Worm (Caenorhabditis elegans): ENCODE results near the gene T04C9.2.
A peak's percentile ranks its signal among the peaks of the same experiment; 100 is the strongest.

T04C9.2 gene

DNA sequence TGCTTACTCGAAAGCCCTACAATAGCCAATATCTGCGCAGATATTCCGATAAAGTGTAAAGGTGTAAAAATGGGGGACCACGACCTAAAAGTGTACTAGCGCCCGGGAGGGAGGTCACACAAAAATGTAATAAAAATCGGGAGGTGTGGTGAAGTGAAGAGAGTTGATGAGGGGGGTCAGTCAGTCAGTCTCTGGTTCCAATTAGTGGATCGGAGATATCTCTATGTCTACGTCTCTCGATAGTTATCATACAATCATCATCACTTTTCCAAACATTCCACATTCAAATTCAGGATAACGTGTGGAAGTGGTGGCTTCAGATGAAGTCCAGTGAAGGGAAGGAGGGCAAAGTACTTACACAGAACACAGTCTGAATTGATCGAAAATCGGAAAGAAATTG is 15.7 kb upstream of the T04C9.2 start:
- peak; percentile 12 for TF ChIP-seq lin-14 (GFP tag; optimal IDR thresholded peaks at IDR 0.05)
- TF ChIP-seq dsc-1 (tag; optimal IDR thresholded peaks at IDR 0.05): peak; percentile 87
- no peak for TF ChIP-seq ces-1 (GFP tag; optimal IDR thresholded peaks at IDR 0.05)
- TF ChIP-seq pag-3 (tag; optimal IDR thresholded peaks at IDR 0.05; ENCODE audit: borderline replicate concordance, insufficient read depth): no peak
- no peak for TF ChIP-seq efl-1 (optimal IDR thresholded peaks at IDR 0.05)
- no peak for TF ChIP-seq efl-1 (GFP tag; optimal IDR thresholded peaks at IDR 0.05 in 1 of 2)
- TF ChIP-seq fkh-4 (tag; optimal IDR thresholded peaks at IDR 0.05; ENCODE audit: borderline replicate concordance): peak; percentile 84
- TF ChIP-seq snpc-4 (tag; optimal IDR thresholded peaks at IDR 0.05): no peak

DNA sequence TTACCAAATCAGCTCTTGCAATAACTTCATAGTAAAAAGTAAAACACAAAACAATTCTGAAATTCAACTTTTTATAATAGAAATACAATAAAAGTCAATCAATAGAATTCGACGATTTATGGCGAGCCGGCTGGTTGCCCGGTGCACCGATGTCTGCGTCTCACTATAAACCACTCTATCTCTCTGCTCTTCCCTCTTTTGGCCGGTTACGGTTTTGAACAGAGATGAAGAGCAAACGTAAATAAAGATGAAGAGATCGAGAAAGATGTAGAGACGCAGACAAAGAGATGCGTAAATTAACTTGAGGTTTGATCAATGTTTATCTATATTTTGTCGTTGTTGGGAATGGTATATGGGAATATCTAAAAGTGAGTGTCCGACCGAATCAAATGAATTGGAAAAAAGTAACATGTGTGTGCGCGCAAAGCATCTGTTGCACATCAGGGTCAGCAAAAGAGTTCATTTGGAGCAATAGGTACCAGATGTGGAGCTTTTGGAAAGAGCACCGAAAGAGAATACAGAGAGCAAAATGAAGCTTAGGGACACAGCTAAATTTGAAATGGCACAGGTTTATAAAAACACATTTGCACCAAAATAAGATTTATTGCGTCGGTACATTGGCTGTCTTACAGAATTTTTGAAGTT is 11.3 kb upstream of the T04C9.2 start:
- no peak for TF ChIP-seq unc-86 (tag; optimal IDR thresholded peaks at IDR 0.05)
- TF ChIP-seq F16B12.6 (tag; optimal IDR thresholded peaks at IDR 0.05): no peak
- no peak for TF ChIP-seq jun-1 (tag; optimal IDR thresholded peaks at IDR 0.05)
- peak; percentile 11 for TF ChIP-seq nhr-71 (tag; optimal IDR thresholded peaks at IDR 0.05)
- peak; percentile 99 for TF ChIP-seq dsc-1 (tag; optimal IDR thresholded peaks at IDR 0.05)
- no peak for TF ChIP-seq vab-15 (tag; optimal IDR thresholded peaks at IDR 0.05)
- TF ChIP-seq lin-14 (GFP tag; optimal IDR thresholded peaks at IDR 0.05): peak; percentile 12
- TF ChIP-seq ceh-8 (GFP tag; optimal IDR thresholded peaks at IDR 0.05): no peak
- peak; percentile 92 for TF ChIP-seq fkh-4 (tag; optimal IDR thresholded peaks at IDR 0.05; ENCODE audit: borderline replicate concordance)
- TF ChIP-seq efl-1 (optimal IDR thresholded peaks at IDR 0.05): no peak
- peak in 1 of 2 experiments; percentile 41 for TF ChIP-seq efl-1 (GFP tag; optimal IDR thresholded peaks at IDR 0.05 in 1 of 2)
- TF ChIP-seq skn-1 (tag; optimal IDR thresholded peaks at IDR 0.05): no peak

DNA sequence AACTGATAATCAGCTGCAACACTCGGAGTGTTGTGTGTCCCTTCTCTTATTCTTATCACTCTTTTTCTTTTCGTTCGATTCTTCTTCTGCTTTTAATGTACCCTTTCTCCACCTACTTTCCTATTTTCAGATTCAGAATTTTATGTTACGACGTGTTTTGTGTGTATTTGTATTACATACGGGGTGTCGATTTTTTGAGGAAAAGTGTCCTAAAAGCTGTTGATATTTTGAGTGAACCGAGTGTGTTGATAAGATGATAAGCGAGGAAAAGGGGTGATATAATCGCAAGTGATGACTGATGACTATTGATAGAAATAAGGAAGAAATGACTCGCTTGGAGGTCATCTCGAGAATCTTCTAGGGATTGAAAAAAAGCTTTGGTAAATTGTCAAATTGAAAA is 10.3 kb upstream of the T04C9.2 start:
- TF ChIP-seq nhr-71 (tag; optimal IDR thresholded peaks at IDR 0.05) (no peak), jun-1 (tag; optimal IDR thresholded peaks at IDR 0.05) (peak; percentile 22), elt-2 (tag; optimal IDR thresholded peaks at IDR 0.05) (peak; percentile 78), zip-4 (GFP tag; optimal IDR thresholded peaks at IDR 0.05) (no peak), hlh-17 (GFP tag; optimal IDR thresholded peaks at IDR 0.05; ENCODE audit: borderline replicate concordance) (no peak), lin-39 (tag; optimal IDR thresholded peaks at IDR 0.05) (no peak), tlp-1 (tag; optimal IDR thresholded peaks at IDR 0.05) (no peak), mab-9 (GFP tag; IDR thresholded peaks at IDR 0.05) (no peak), grh-1 (GFP tag; IDR thresholded peaks at IDR 0.05) (no peak), mef-2 (tag; optimal IDR thresholded peaks at IDR 0.05) (no peak), irx-1 (tag; optimal IDR thresholded peaks at IDR 0.05) (no peak), elt-3 (tag; optimal IDR thresholded peaks at IDR 0.05) (peak in 2 of 6 experiments; percentile 18 to 31), ceh-8 (GFP tag; optimal IDR thresholded peaks at IDR 0.05) (no peak), C04F5.9 (tag; optimal IDR thresholded peaks at IDR 0.05) (no peak), lin-14 (GFP tag; optimal IDR thresholded peaks at IDR 0.05) (peak; percentile 60), lin-13 (GFP tag; optimal IDR thresholded peaks at IDR 0.05) (no peak), sptf-1 (tag; optimal IDR thresholded peaks at IDR 0.05) (no peak), F16B12.6 (tag; optimal IDR thresholded peaks at IDR 0.05) (no peak), efl-3 (GFP tag; optimal IDR thresholded peaks at IDR 0.05) (no peak), nhr-20 (tag; optimal IDR thresholded peaks at IDR 0.05) (no peak), blmp-1 (tag; optimal IDR thresholded peaks at IDR 0.05) (peak; percentile 41), pax-3 (tag; optimal IDR thresholded peaks at IDR 0.05) (no peak), nhr-84 (tag; optimal IDR thresholded peaks at IDR 0.05) (no peak), tbx-2 (tag; optimal IDR thresholded peaks at IDR 0.05) (no peak), snpc-4 (tag; optimal IDR thresholded peaks at IDR 0.05) (no peak)

DNA sequence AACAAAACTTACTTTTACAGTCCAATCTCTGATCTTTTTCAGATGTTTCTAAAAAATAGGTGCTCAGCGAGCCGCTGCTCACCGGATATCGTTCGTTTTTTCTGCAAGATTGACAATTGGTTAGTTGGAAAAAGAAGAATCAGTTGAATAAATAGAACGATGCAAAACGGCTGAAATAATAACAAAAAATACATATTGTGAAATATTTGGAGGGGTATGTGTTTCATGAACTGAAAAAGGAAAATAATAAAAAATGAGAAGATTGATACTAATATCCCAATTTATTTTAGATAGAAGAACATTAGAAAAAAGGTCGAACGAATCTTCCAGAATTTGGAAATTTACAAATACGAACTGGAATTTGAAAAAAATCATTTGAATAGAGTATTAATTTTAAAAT is 9.7 kb upstream of the T04C9.2 start, which contains the start of gene frm-2:
Gene frm-2, minus strand, starts transcription at position 101 of the 400 bp plus-strand sequence.
- TF ChIP-seq nhr-76 (tag; optimal IDR thresholded peaks at IDR 0.05): no peak
- TF ChIP-seq hlh-17 (GFP tag; optimal IDR thresholded peaks at IDR 0.05; ENCODE audit: borderline replicate concordance): no peak
- no peak for TF ChIP-seq swsn-7 (tag; optimal IDR thresholded peaks at IDR 0.05)
- TF ChIP-seq dsc-1 (tag; optimal IDR thresholded peaks at IDR 0.05): no peak
- TF ChIP-seq nhr-12 (tag; optimal IDR thresholded peaks at IDR 0.05): no peak
- no peak for TF ChIP-seq nhr-28 (tag; optimal IDR thresholded peaks at IDR 0.05)
- no peak for TF ChIP-seq fkh-8 (tag; optimal IDR thresholded peaks at IDR 0.05)
